Worm (Caenorhabditis elegans) whole organism, midembryonic: ENCODE measurements around the gene lin-54.

ENCODE experiments used
- cog-1 ChIP-seq: sonication (generic microtip); optimal IDR thresholded peaks from 2 replicates; lab custom pipeline; 2016; ENCODE audit warnings: missing genetic modification characterization, missing compliant biosample characterization
- tab-1 ChIP-seq: fragments of 200-800 bp; sonication (Bioruptor generic); IDR thresholded peaks from 2 replicates; pipeline ENCODE4 v1.3.6; 2022; ENCODE audit warnings: missing genetic modification characterization, missing compliant biosample characterization
- ztf-23 ChIP-seq: fragments of 200-800 bp; sonication (Bioruptor generic); IDR thresholded peaks from 2 replicates; pipeline ENCODE4 v1.3.6; 2022; ENCODE audit warnings: missing genetic modification reagents, missing genetic modification characterization, missing compliant biosample characterization
- ztf-29 ChIP-seq: fragments of 200-800 bp; sonication (Bioruptor generic); IDR thresholded peaks from 2 replicates; pipeline ENCODE4 v1.3.6; 2022; ENCODE audit warnings: missing genetic modification reagents, missing genetic modification characterization, missing compliant biosample characterization

- TF ChIP-seq tab-1 (GFP tag; lab: Robert Waterston, UW) = no peak
- TF ChIP-seq ztf-29 (GFP tag; lab: Robert Waterston, UW) = no peak
- no peak for TF ChIP-seq cog-1 (tag; lab: Kevin White, UChicago)
- TF ChIP-seq ztf-23 (GFP tag; lab: Robert Waterston, UW) = no peak
Measured at ce11 chrIV:13197282-13197681, 43.6 kb upstream of the lin-54 start, which contains the start of gene C48D1.1.
